Fruit fly (Drosophila melanogaster): ENCODE measurements around the gene CG33941.
A peak's percentile ranks its signal among the peaks of the same experiment; 100 is the strongest.

- TF ChIP-seq CG12605 (GFP tag; IDR thresholded peaks at IDR 0.05), result no peak
- no peak for TF ChIP-seq CG34367 (tag; optimal IDR thresholded peaks at IDR 0.05)
- no peak for TF ChIP-seq CG32121 (GFP tag; IDR thresholded peaks at IDR 0.05)
- no peak for TF ChIP-seq CG8301 (tag; optimal IDR thresholded peaks at IDR 0.05)
- TF ChIP-seq Snoo (tag; optimal IDR thresholded peaks at IDR 0.05), result peak; percentile 21
Observed at dm6 chr4:497724-498123, 30.4 kb downstream of the CG33941 start.
